Fruit fly (Drosophila melanogaster) whole organism, embryonic: ENCODE measurements around the gene CG43318.

Experiments used
- Aef1 ChIP-seq: fragments of 200-800 bp; sonication (Bioruptor generic); IDR thresholded peaks from 3 replicates; pipeline ENCODE4 v1.3.6; 2022; ENCODE audit warnings: missing biosample characterization, missing genetic modification characterization
- Atf-2 ChIP-seq: fragments of 200-800 bp; sonication (Bioruptor generic); optimal IDR thresholded peaks from 2 replicates; lab custom pipeline; 2016; ENCODE audit warnings: missing biosample characterization, missing genetic modification characterization
- B-H1 ChIP-seq: fragments of 200-800 bp; sonication (Bioruptor generic); IDR thresholded peaks from 3 replicates; pipeline ENCODE4 v1.3.6; 2022; ENCODE audit warnings: missing biosample characterization, missing genetic modification characterization
- CG10366 ChIP-seq: fragments of 200-800 bp; sonication (Bioruptor generic); IDR thresholded peaks from 2 replicates; pipeline ENCODE4 v1.3.6; 2022; ENCODE audit warnings: missing biosample characterization, missing genetic modification characterization
- CG10431 ChIP-seq: fragments of 200-800 bp; sonication (Bioruptor generic); optimal IDR thresholded peaks from 3 replicates; lab custom pipeline; 2018; ENCODE audit warnings: missing biosample characterization, mild to moderate bottlenecking, missing genetic modification characterization
- CG13296 ChIP-seq: fragments of 200-800 bp; sonication (Bioruptor generic); optimal IDR thresholded peaks from 3 replicates; lab custom pipeline; 2018; ENCODE audit warnings: missing biosample characterization, mild to moderate bottlenecking, missing genetic modification characterization
- CG14710 ChIP-seq: fragments of 200-800 bp; sonication (Bioruptor generic); optimal IDR thresholded peaks from 3 replicates; lab custom pipeline; 2019; ENCODE audit warnings: missing biosample characterization, mild to moderate bottlenecking, missing genetic modification characterization, moderate library complexity
- CG15011 ChIP-seq: fragments of 200-800 bp; sonication (Bioruptor generic); optimal IDR thresholded peaks from 3 replicates; lab custom pipeline; 2018; ENCODE audit warnings: missing biosample characterization, mild to moderate bottlenecking, missing genetic modification characterization
- CG1529 ChIP-seq: fragments of 200-800 bp; sonication (Bioruptor generic); optimal IDR thresholded peaks from 3 replicates; lab custom pipeline; 2018; ENCODE audit warnings: missing biosample characterization, missing genetic modification characterization
- CG17361 ChIP-seq: fragments of 200-800 bp; sonication (Bioruptor generic); IDR thresholded peaks from 3 replicates; pipeline ENCODE4 v1.3.6; 2022; ENCODE audit warnings: missing biosample characterization, missing genetic modification characterization
- CG17568 ChIP-seq: fragments of 200-800 bp; sonication (Bioruptor generic); optimal IDR thresholded peaks from 2 replicates; lab custom pipeline; 2018; ENCODE audit warnings: missing biosample characterization, mild to moderate bottlenecking, missing genetic modification characterization, moderate library complexity
- CG17912 ChIP-seq: fragments of 200-800 bp; sonication (Bioruptor generic); optimal IDR thresholded peaks from 2 replicates; lab custom pipeline; 2018; ENCODE audit warnings: missing biosample characterization, mild to moderate bottlenecking, missing genetic modification characterization
- CG18011 ChIP-seq: fragments of 200-800 bp; sonication (Bioruptor generic); optimal IDR thresholded peaks from 2 replicates; lab custom pipeline; 2017; ENCODE audit warnings: missing biosample characterization, missing genetic modification characterization, mild to moderate bottlenecking, moderate library complexity, missing genotype
- CG2199 ChIP-seq: fragments of 200-800 bp; sonication (Bioruptor generic); IDR thresholded peaks from 3 replicates; pipeline ENCODE4 v1.3.6; 2022; ENCODE audit warnings: missing biosample characterization, missing genetic modification characterization
- CG2712 ChIP-seq: fragments of 200-800 bp; optimal IDR thresholded peaks from 3 replicates; lab custom pipeline; 2019; ENCODE audit warnings: missing biosample characterization, mild to moderate bottlenecking, missing genetic modification characterization, moderate library complexity
- CG4328 ChIP-seq: fragments of 200-800 bp; sonication (Bioruptor generic); optimal IDR thresholded peaks from 3 replicates; lab custom pipeline; 2017; ENCODE audit warnings: missing biosample characterization, missing genetic modification reagents, missing genetic modification characterization
- CG4730 ChIP-seq: fragments of 200-800 bp; sonication (Bioruptor generic); IDR thresholded peaks from 2 replicates; pipeline ENCODE4 v1.3.6; 2022; ENCODE audit warnings: missing biosample characterization, missing genetic modification characterization
- CG4854 ChIP-seq: fragments of 200-800 bp; sonication (Bioruptor generic); optimal IDR thresholded peaks from 2 replicates; lab custom pipeline; 2016; ENCODE audit warnings: missing biosample characterization, missing genetic modification characterization, inconsistent platforms
- CG5180 ChIP-seq: fragments of 200-800 bp; sonication (Bioruptor generic); optimal IDR thresholded peaks from 3 replicates; lab custom pipeline; 2017; ENCODE audit warnings: missing biosample characterization, missing genetic modification characterization, mild to moderate bottlenecking, moderate library complexity, missing genetic modification reagents
- CG7987 ChIP-seq: fragments of 200-800 bp; sonication (Bioruptor generic); optimal IDR thresholded peaks from 2 replicates; lab custom pipeline; 2018; ENCODE audit warnings: missing biosample characterization, mild to moderate bottlenecking, missing genetic modification characterization, moderate library complexity
- CG9609 ChIP-seq: fragments of 200-800 bp; sonication (Bioruptor generic); optimal IDR thresholded peaks from 3 replicates; lab custom pipeline; 2016; ENCODE audit warnings: missing biosample characterization, missing genetic modification characterization
- Deaf1 ChIP-seq: fragments of 200-800 bp; optimal IDR thresholded peaks from 3 replicates; lab custom pipeline; 2019; ENCODE audit warnings: missing biosample characterization, mild to moderate bottlenecking, missing genetic modification characterization, moderate library complexity
- Dek ChIP-seq: fragments of 200-800 bp; sonication (Bioruptor generic); optimal IDR thresholded peaks from 3 replicates; lab custom pipeline; 2019; ENCODE audit warnings: missing biosample characterization, mild to moderate bottlenecking, missing genetic modification characterization, moderate library complexity
- Dfd ChIP-seq, 2 experiments: fragments of >200 bp; optimal IDR thresholded peaks; 2 replicates each; lab custom pipeline; 2017; ENCODE audit warnings: missing biosample characterization in 2 of 2, missing genetic modification characterization in 2 of 2
- Dip3 ChIP-seq: fragments of 200-800 bp; sonication (Bioruptor generic); optimal IDR thresholded peaks from 3 replicates; lab custom pipeline; 2016; ENCODE audit warnings: missing biosample characterization, missing genetic modification characterization
- Dp ChIP-seq: fragments of 200-800 bp; sonication (Bioruptor generic); optimal IDR thresholded peaks from 2 replicates; lab custom pipeline; 2018; ENCODE audit warnings: missing biosample characterization, mild to moderate bottlenecking, missing genetic modification characterization, moderate library complexity
- Gsc ChIP-seq: fragments of 200-800 bp; sonication (Bioruptor generic); IDR thresholded peaks from 2 replicates; pipeline ENCODE4 v1.3.6; 2022; ENCODE audit warnings: missing biosample characterization, missing genetic modification characterization
- H2.0 ChIP-seq: fragments of 200-800 bp; sonication (Bioruptor generic); IDR thresholded peaks from 2 replicates; pipeline ENCODE4 v1.3.6; 2022; ENCODE audit warnings: missing biosample characterization, missing genetic modification characterization
- HHEX ChIP-seq: fragments of 200-800 bp; sonication (Bioruptor generic); optimal IDR thresholded peaks from 3 replicates; lab custom pipeline; 2017; ENCODE audit warnings: missing biosample characterization, mild to moderate bottlenecking, missing genetic modification characterization, missing genetic modification reagents
- Jarid2 ChIP-seq: fragments of 200-800 bp; sonication (Bioruptor generic); optimal IDR thresholded peaks from 3 replicates; lab custom pipeline; 2017; ENCODE audit warnings: mild to moderate bottlenecking, missing biosample characterization, missing genetic modification reagents, missing genetic modification characterization
- Oli ChIP-seq: fragments of 200-800 bp; sonication (Bioruptor generic); optimal IDR thresholded peaks from 2 replicates; lab custom pipeline; 2018; ENCODE audit warnings: missing biosample characterization, mild to moderate bottlenecking, missing genetic modification characterization, moderate library complexity
- Ptx1 ChIP-seq: fragments of 200-800 bp; sonication (Bioruptor generic); IDR thresholded peaks from 2 replicates; pipeline ENCODE4 v1.3.6; 2022; ENCODE audit warnings: missing biosample characterization, missing genetic modification characterization
- Usf ChIP-seq: fragments of 200-800 bp; sonication (Bioruptor generic); optimal IDR thresholded peaks from 2 replicates; lab custom pipeline; 2017; ENCODE audit warnings: missing genotype, missing biosample characterization, missing genetic modification characterization
- ci ChIP-seq: fragments of 200-800 bp; sonication (Bioruptor generic); IDR thresholded peaks from 3 replicates; pipeline ENCODE4 v1.3.6; 2022; ENCODE audit warnings: missing biosample characterization, missing genetic modification characterization
- crc ChIP-seq: fragments of 200-800 bp; sonication (Bioruptor generic); optimal IDR thresholded peaks from 2 replicates; lab custom pipeline; 2016; ENCODE audit warnings: missing biosample characterization, missing genetic modification characterization
- dysf ChIP-seq: fragments of 200-800 bp; sonication (Bioruptor generic); IDR thresholded peaks from 3 replicates; pipeline ENCODE4 v1.3.6; 2022; ENCODE audit warnings: missing biosample characterization, missing genetic modification characterization
- ems ChIP-seq: fragments of 200-800 bp; sonication (Bioruptor generic); optimal IDR thresholded peaks from 3 replicates; lab custom pipeline; 2016; ENCODE audit warnings: missing biosample characterization, missing genetic modification characterization
- ftz-f1 ChIP-seq: fragments of 200-800 bp; sonication (Bioruptor generic); optimal IDR thresholded peaks from 2 replicates; lab custom pipeline; 2016; ENCODE audit warnings: missing biosample characterization, missing genetic modification characterization
- gem ChIP-seq: fragments of 200-800 bp; sonication (Bioruptor generic); optimal IDR thresholded peaks from 2 replicates; lab custom pipeline; 2019; ENCODE audit warnings: missing biosample characterization, mild to moderate bottlenecking, missing genetic modification characterization, moderate library complexity
- inv ChIP-seq: fragments of 200-800 bp; sonication (Bioruptor generic); IDR thresholded peaks from 2 replicates; pipeline ENCODE4 v1.3.6; 2022; ENCODE audit warnings: missing biosample characterization, missing genetic modification characterization; ENCODE audit not compliant: partially characterized antibody
- lbe ChIP-seq: fragments of 200-800 bp; sonication (Bioruptor generic); optimal IDR thresholded peaks from 2 replicates; lab custom pipeline; 2016; ENCODE audit warnings: missing biosample characterization, mild to moderate bottlenecking, missing genetic modification characterization
- mld ChIP-seq: fragments of 200-800 bp; sonication (Bioruptor generic); IDR thresholded peaks from 3 replicates; pipeline ENCODE4 v1.3.6; 2022; ENCODE audit warnings: missing biosample characterization, missing genetic modification characterization; ENCODE audit not compliant: partially characterized antibody
- onecut ChIP-seq: fragments of 200-800 bp; sonication (Bioruptor generic); IDR thresholded peaks from 2 replicates; pipeline ENCODE4 v1.3.6; 2022; ENCODE audit warnings: missing biosample characterization, missing genetic modification characterization
- p53 ChIP-seq: fragments of 200-800 bp; sonication (Bioruptor generic); optimal IDR thresholded peaks from 2 replicates; lab custom pipeline; 2016; ENCODE audit warnings: missing biosample characterization, missing genetic modification characterization
- psq ChIP-seq: fragments of 200-800 bp; sonication (Bioruptor generic); optimal IDR thresholded peaks from 2 replicates; lab custom pipeline; 2017; ENCODE audit warnings: missing biosample characterization, missing genetic modification characterization
- scrt ChIP-seq: fragments of 200-800 bp; sonication (Bioruptor generic); optimal IDR thresholded peaks from 2 replicates; lab custom pipeline; 2018; ENCODE audit warnings: missing biosample characterization, mild to moderate bottlenecking, missing genetic modification characterization, moderate library complexity
- sna ChIP-seq: fragments of 200-800 bp; sonication (Bioruptor generic); IDR thresholded peaks from 2 replicates; pipeline ENCODE4 v1.3.6; 2022; ENCODE audit warnings: missing biosample characterization, missing genetic modification characterization; ENCODE audit not compliant: partially characterized antibody
- sob ChIP-seq: fragments of 200-800 bp; sonication (Bioruptor generic); IDR thresholded peaks from 2 replicates; pipeline ENCODE4 v1.3.6; 2022; ENCODE audit warnings: missing biosample characterization, missing genetic modification characterization
- sug ChIP-seq: fragments of 200-800 bp; optimal IDR thresholded peaks from 2 replicates; lab custom pipeline; 2019; ENCODE audit warnings: missing biosample characterization, mild to moderate bottlenecking, missing genetic modification characterization, moderate library complexity
- trem ChIP-seq: fragments of 200-800 bp; optimal IDR thresholded peaks from 3 replicates; lab custom pipeline; 2019; ENCODE audit warnings: missing biosample characterization, mild to moderate bottlenecking, missing genetic modification characterization, moderate library complexity
- z ChIP-seq: fragments of 200-800 bp; sonication (Bioruptor generic); IDR thresholded peaks from 3 replicates; pipeline ENCODE4 v1.3.6; 2022; ENCODE audit warnings: missing biosample characterization, missing genetic modification characterization

Gene CG43318

dm6 chr3R:15794258-15794727 is 38.9 kb downstream of the CG43318 start (continued):
- TF ChIP-seq onecut = peak; percentile 35; the same call in 1 of the 2 replicates
- TF ChIP-seq CG4328 = peak; percentile 55
- peak; percentile 71 for TF ChIP-seq CG17912 (GFP tag; lab: Kevin White, UChicago)
- no peak for TF ChIP-seq CG17568 (GFP tag; lab: Kevin White, UChicago)
- peak; percentile 28; the same call in 1 of the 3 replicates for TF ChIP-seq dysf (GFP tag; lab: Robert Waterston, UW)
- peak; percentile 0 for TF ChIP-seq CG1529
- TF ChIP-seq H2.0 (GFP tag; lab: Robert Waterston, UW) = 0 out of 2 replicates have a peak, but pooled peaks have one; percentile 15
- TF ChIP-seq CG7987 = peak; percentile 61
- peak; percentile 1 for TF ChIP-seq Atf-2 (GFP tag; lab: Kevin White, UChicago)
- TF ChIP-seq CG4854 = no peak
- no peak for TF ChIP-seq Ptx1 (GFP tag; lab: Robert Waterston, UW)
- TF ChIP-seq CG14710 (tag; lab: Kevin White, UChicago) = no peak
- no peak for TF ChIP-seq CG10366 (GFP tag; lab: Robert Waterston, UW)
- no peak for TF ChIP-seq Usf (GFP tag; lab: Kevin White, UChicago)
- TF ChIP-seq Gsc (GFP tag; lab: Robert Waterston, UW) = no peak
- TF ChIP-seq sug (tag; lab: Kevin White, UChicago) = peak; percentile 5
- TF ChIP-seq ems (GFP tag; lab: Kevin White, UChicago) = peak; percentile 29
- no peak for TF ChIP-seq inv (GFP tag; lab: Robert Waterston, UW)
- TF ChIP-seq Dip3 (GFP tag; lab: Kevin White, UChicago) = no peak
- peak; percentile 26; the same call in 1 of the 3 replicates for TF ChIP-seq B-H1 (GFP tag; lab: Robert Waterston, UW)
- TF ChIP-seq CG9609 (GFP tag; lab: Kevin White, UChicago) = no peak
- no peak for TF ChIP-seq mld (GFP tag; lab: Robert Waterston, UW)
- no peak for TF ChIP-seq CG18011
- TF ChIP-seq Dp (GFP tag; lab: Kevin White, UChicago) = peak; percentile 29
- TF ChIP-seq crc (GFP tag; lab: Kevin White, UChicago) = no peak
- peak; percentile 49 for TF ChIP-seq HHEX (GFP tag; lab: Kevin White, UChicago)
- TF ChIP-seq p53 (GFP tag; lab: Kevin White, UChicago) = peak; percentile 15
- peak; percentile 41 for TF ChIP-seq gem (tag; lab: Kevin White, UChicago)
- peak; percentile 9 for TF ChIP-seq CG2712 (tag; lab: Kevin White, UChicago)
- peak; percentile 8 for TF ChIP-seq psq (GFP tag; lab: Kevin White, UChicago)
- peak; percentile 45; the same call in 1 of the 3 replicates for TF ChIP-seq Aef1
- peak; percentile 65 for TF ChIP-seq CG10431 (GFP tag; lab: Kevin White, UChicago)
- TF ChIP-seq Deaf1 = no peak
- TF ChIP-seq Dfd (GFP tag; optimal IDR thresholded peaks at IDR 0.05; lab: Kevin White, UChicago) = no peak
- peak; percentile 61; the same call in 2 of the 3 replicates for TF ChIP-seq ci
- TF ChIP-seq Oli (tag; lab: Kevin White, UChicago) = no peak
- TF ChIP-seq scrt (GFP tag; lab: Kevin White, UChicago) = no peak
- no peak for TF ChIP-seq z (GFP tag; lab: Robert Waterston, UW)
- no peak for TF ChIP-seq Jarid2 (GFP tag; lab: Kevin White, UChicago)
- TF ChIP-seq trem (tag; lab: Kevin White, UChicago) = peak; percentile 5
- no peak for TF ChIP-seq CG2199 (GFP tag; lab: Robert Waterston, UW)
- peak; percentile 23 for TF ChIP-seq CG15011 (GFP tag; lab: Kevin White, UChicago)
- TF ChIP-seq CG13296 (GFP tag; lab: Kevin White, UChicago) = peak; percentile 38
- TF ChIP-seq Dek = peak; percentile 37
- TF ChIP-seq lbe (GFP tag; lab: Kevin White, UChicago) = peak; percentile 30
- no peak for TF ChIP-seq sna (GFP tag; lab: Robert Waterston, UW)
- TF ChIP-seq sob (GFP tag; lab: Robert Waterston, UW) = peak; percentile 59
- TF ChIP-seq CG17361 = no peak; the same call in 2 of the 3 replicates
- no peak for TF ChIP-seq ftz-f1 (GFP tag; lab: Kevin White, UChicago)
- TF ChIP-seq CG4730 (GFP tag; lab: Robert Waterston, UW) = no peak
- TF ChIP-seq CG5180 (GFP tag; lab: Kevin White, UChicago) = peak; percentile 43
